Fruit fly (Drosophila melanogaster): Measurements from ENCODE around the gene Muc18B.

DNA sequence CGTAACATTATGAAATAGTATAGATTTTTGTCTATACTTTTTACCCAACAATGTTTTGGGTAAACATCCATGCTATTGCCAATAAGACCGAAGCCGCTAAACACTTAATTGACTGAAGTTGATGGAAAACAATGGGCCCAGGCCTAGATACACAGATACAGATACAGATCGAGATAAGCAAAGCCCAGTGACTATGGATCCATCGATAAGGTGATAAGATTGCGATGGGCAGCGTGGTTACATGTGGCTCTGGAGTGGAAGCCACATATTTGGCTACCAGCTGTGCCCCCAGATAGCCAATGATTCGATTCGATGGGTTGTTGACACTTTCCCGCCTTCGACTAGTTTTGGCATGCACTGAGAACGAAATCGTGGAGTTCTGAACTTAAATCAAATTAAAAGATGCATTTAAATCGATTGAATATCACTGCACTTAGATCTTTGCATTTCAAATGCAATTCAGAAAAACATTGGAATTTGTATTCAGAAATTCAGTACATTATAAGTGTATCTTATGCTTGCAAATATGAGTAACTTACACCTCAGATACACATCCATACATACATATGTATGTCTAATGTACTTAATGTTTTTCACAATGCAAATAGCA is 25.0 kb downstream of the Muc18B start:
- TF ChIP-seq usp (GFP tag; optimal IDR thresholded peaks at IDR 0.05) = no peak
- no peak for TF ChIP-seq Dll (optimal IDR thresholded peaks at IDR 0.05)
- no peak for TF ChIP-seq pan (optimal IDR thresholded peaks at IDR 0.05)
- TF ChIP-seq EcR (GFP tag; optimal IDR thresholded peaks at IDR 0.05) = no peak

Data from whole organism.